Fruit fly (Drosophila melanogaster): ENCODE data around the gene CG42245.

The CG42245 gene

DNA sequence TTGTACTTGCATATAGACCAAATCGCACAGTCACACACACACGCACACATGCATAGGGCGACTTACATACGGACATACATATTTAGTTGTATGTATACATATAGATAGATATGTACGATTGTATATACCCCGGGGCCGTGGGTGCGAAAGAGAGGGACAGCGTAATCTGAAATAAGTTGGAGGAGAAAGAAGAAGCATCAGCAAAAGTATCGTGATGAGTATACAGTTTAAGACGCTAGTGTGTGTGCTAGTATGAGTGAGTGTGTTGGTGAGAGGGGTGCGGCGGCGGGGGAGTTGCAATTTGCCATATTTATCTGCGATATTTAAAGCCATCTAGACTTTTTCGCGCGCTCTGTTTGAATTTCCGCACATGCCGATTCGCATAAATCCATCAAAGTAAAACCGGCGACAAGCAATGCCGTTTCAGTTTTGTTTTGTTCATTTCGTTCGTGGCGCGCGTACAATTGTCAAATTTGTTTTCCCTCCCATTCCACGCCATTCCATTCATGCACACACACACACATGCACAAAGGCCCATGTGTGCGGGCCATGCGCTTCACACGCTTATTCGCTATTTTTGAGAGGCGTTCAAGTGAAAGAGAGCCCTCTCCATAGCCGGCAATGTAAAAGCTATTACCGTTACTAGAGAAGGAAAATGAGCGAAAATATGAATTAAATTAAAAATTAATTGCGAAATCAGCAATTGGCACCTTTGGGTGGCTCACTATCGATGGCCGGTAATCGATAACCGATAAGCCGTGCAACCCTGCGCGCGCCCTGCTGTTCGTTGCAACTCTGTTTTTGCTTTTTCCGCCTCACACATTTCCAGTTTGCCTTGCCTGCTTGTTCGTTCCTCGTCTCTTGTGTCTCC, 3.6 kb downstream of the CG42245 start (continued):
- TF ChIP-seq CG17568 (GFP tag; optimal IDR thresholded peaks at IDR 0.05) (peak; percentile 80), ro (GFP tag; IDR thresholded peaks at IDR 0.05) (no peak), D (optimal IDR thresholded peaks at IDR 0.05) (no peak), D (GFP tag; optimal IDR thresholded peaks at IDR 0.05) (peak; percentile 67), Mes4 (GFP tag; optimal IDR thresholded peaks at IDR 0.05) (peak; percentile 84), fru (optimal IDR thresholded peaks at IDR 0.05) (no peak), Taf1 (GFP tag; IDR thresholded peaks at IDR 0.05) (no peak; the same call in 1 of the 2 replicates), ranshi (GFP tag; IDR thresholded peaks at IDR 0.05) (peak; percentile 76), gt (GFP tag; IDR thresholded peaks at IDR 0.05) (peak; percentile 13; the same call in 1 of the 2 replicates), CG14667 (GFP tag; IDR thresholded peaks at IDR 0.05) (no peak), E2f2 (GFP tag; IDR thresholded peaks at IDR 0.05) (peak; percentile 82), zen (tag; optimal IDR thresholded peaks at IDR 0.05) (peak; percentile 75), Elba2 (GFP tag; optimal IDR thresholded peaks at IDR 0.05) (no peak), hth (optimal IDR thresholded peaks at IDR 0.05) (no peak), CrebB (tag; optimal IDR thresholded peaks at IDR 0.05) (peak; percentile 84), CG18011 (GFP tag; optimal IDR thresholded peaks at IDR 0.05) (peak; percentile 63), CG12236 (GFP tag; optimal IDR thresholded peaks at IDR 0.05) (peak; percentile 78), CG7786 (GFP tag; optimal IDR thresholded peaks at IDR 0.05) (peak; percentile 50), CG12659 (GFP tag; optimal IDR thresholded peaks at IDR 0.05) (peak; percentile 95), NK7.1 (GFP tag; optimal IDR thresholded peaks at IDR 0.05) (peak; percentile 76), Awh (GFP tag; IDR thresholded peaks at IDR 0.05) (peak; percentile 78), CG8924 (tag; optimal IDR thresholded peaks at IDR 0.05) (peak; percentile 47), org-1 (GFP tag; optimal IDR thresholded peaks at IDR 0.05) (peak; percentile 69), CG4707 (GFP tag; optimal IDR thresholded peaks at IDR 0.05) (peak; percentile 53), sob (GFP tag; IDR thresholded peaks at IDR 0.05) (peak; percentile 86), CG4617 (GFP tag; optimal IDR thresholded peaks at IDR 0.05; ENCODE audit: borderline replicate concordance) (peak; percentile 52), CG15514 (GFP tag; optimal IDR thresholded peaks at IDR 0.05) (peak; percentile 90), trh (GFP tag; optimal IDR thresholded peaks at IDR 0.05) (peak; percentile 19), peb (GFP tag; IDR thresholded peaks at IDR 0.05) (peak; percentile 51; the same call in 1 of the 2 replicates), CG31224 (GFP tag; IDR thresholded peaks at IDR 0.05) (peak; percentile 75), Gug (GFP tag; IDR thresholded peaks at IDR 0.05) (0 out of 4 replicates have a peak, but pooled peaks have one; percentile 33), CG9437 (GFP tag; optimal IDR thresholded peaks at IDR 0.05) (peak; percentile 68), CG32767 (GFP tag; IDR thresholded peaks at IDR 0.05) (peak; percentile 85), CG3065 (GFP tag; optimal IDR thresholded peaks at IDR 0.05) (peak; percentile 58), jigr1 (GFP tag; IDR thresholded peaks at IDR 0.05) (no peak), CG10565 (GFP tag; optimal IDR thresholded peaks at IDR 0.05) (no peak), Lhr (GFP tag; optimal IDR thresholded peaks at IDR 0.05) (no peak), CG16863 (GFP tag; optimal IDR thresholded peaks at IDR 0.05) (peak; percentile 72), Sin3A (optimal IDR thresholded peaks at IDR 0.05) (peak; percentile 77), Dfd (GFP tag; optimal IDR thresholded peaks at IDR 0.05) (no peak), CG6175 (GFP tag; IDR thresholded peaks at IDR 0.05) (peak; percentile 64; the same call in 2 of the 3 replicates), Camta (GFP tag; optimal IDR thresholded peaks at IDR 0.05) (peak; percentile 78), CG2889 (GFP tag; IDR thresholded peaks at IDR 0.05) (no peak), abd-A (tag; optimal IDR thresholded peaks at IDR 0.05) (no peak), Bdp1 (GFP tag; optimal IDR thresholded peaks at IDR 0.05) (peak; percentile 61), CG8089 (GFP tag; optimal IDR thresholded peaks at IDR 0.05) (peak; percentile 79), ac (GFP tag; optimal IDR thresholded peaks at IDR 0.05) (peak; percentile 86), Ets97D (GFP tag; optimal IDR thresholded peaks at IDR 0.05) (peak; percentile 98), CG1529 (GFP tag; optimal IDR thresholded peaks at IDR 0.05) (peak; percentile 71), Kr (GFP tag; optimal IDR thresholded peaks at IDR 0.05) (peak; percentile 51), slbo (GFP tag; IDR thresholded peaks at IDR 0.05) (peak; percentile 74)
